Worm (Caenorhabditis elegans) whole organism, mixed stage, embryonic: ENCODE results near the gene srd-40.

Experiments
- ceh-39 ChIP-seq: fragments of 150-350 bp; optimal IDR thresholded peaks from 2 replicates; lab custom pipeline; 2014; ENCODE audit warnings: missing biosample characterization, missing genetic modification characterization
- ces-1 ChIP-seq: fragments of 150-350 bp; optimal IDR thresholded peaks from 2 replicates; lab custom pipeline; 2014; ENCODE audit warnings: missing biosample characterization, missing genetic modification reagents, missing genetic modification characterization
- drap-1 ChIP-seq: fragments of 200-800 bp; sonication (Bioruptor generic); optimal IDR thresholded peaks from 3 replicates; lab custom pipeline; 2018; ENCODE audit warnings: mild to moderate bottlenecking, missing genetic modification characterization, missing compliant biosample characterization
- elt-3 ChIP-seq: fragments of 150-350 bp; optimal IDR thresholded peaks from 2 replicates; lab custom pipeline; 2014; ENCODE audit warnings: missing biosample characterization, missing genetic modification characterization
- nhr-12 ChIP-seq: fragments of 150-350 bp; optimal IDR thresholded peaks from 2 replicates; lab custom pipeline; 2014; ENCODE audit warnings: missing biosample characterization, missing genetic modification characterization
- nhr-237 ChIP-seq: fragments of 150-350 bp; optimal IDR thresholded peaks from 2 replicates; lab custom pipeline; 2014; ENCODE audit warnings: missing biosample characterization, missing genetic modification characterization
- nhr-28 ChIP-seq: fragments of 150-350 bp; optimal IDR thresholded peaks from 2 replicates; lab custom pipeline; 2014; ENCODE audit warnings: missing biosample characterization, missing genetic modification characterization
- pha-4 ChIP-seq: fragments of 150-350 bp; optimal IDR thresholded peaks from 2 replicates; lab custom pipeline; 2018; ENCODE audit warnings: missing biosample characterization, missing genetic modification reagents, missing genetic modification characterization
- sem-2 ChIP-seq: fragments of 200-800 bp; sonication (Bioruptor generic); optimal IDR thresholded peaks from 2 replicates; lab custom pipeline; 2018; ENCODE audit warnings: mild to moderate bottlenecking, missing genetic modification characterization, missing compliant biosample characterization
- snpc-4 ChIP-seq: fragments of 150-350 bp; optimal IDR thresholded peaks from 2 replicates; lab custom pipeline; 2014; ENCODE audit warnings: missing biosample characterization, missing genetic modification characterization
- sptf-1 ChIP-seq: sonication (generic microtip); optimal IDR thresholded peaks from 2 replicates; lab custom pipeline; 2017; ENCODE audit warnings: mild to moderate bottlenecking, missing genetic modification characterization, moderate library complexity, missing compliant biosample characterization
- unc-39 ChIP-seq: fragments of 150-350 bp; optimal IDR thresholded peaks from 2 replicates; lab custom pipeline; 2014; ENCODE audit warnings: missing biosample characterization, missing genetic modification characterization
- unc-62 ChIP-seq: fragments of 150-350 bp; optimal IDR thresholded peaks from 2 replicates; lab custom pipeline; 2014; ENCODE audit warnings: missing biosample characterization, missing genetic modification reagents, missing genetic modification characterization

DNA sequence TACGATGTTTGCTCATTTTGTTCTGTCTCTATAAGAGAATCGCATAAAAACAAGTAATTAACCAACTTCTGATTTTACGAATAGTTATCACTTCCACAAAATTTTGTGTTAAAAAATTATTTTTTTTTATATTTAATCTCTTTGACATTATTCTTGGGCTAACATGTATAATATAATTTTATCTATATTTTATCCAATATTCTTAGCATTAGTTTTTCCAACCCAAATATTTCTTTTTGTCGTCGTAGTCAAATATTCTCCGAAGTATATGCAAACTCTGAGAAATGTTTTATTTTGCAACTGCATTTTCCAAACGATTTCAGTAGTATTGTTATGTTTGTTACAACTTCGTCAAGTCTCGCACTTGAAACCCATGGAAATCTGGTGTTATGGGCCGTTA, 9.9 kb downstream of the srd-40 start, which contains the start of gene srd-47:
- no peak for TF ChIP-seq ceh-39 (tag; lab: Kevin White, UChicago)
- TF ChIP-seq drap-1 (GFP tag; lab: Kevin White, UChicago): no peak
- TF ChIP-seq elt-3 (tag; lab: Kevin White, UChicago): no peak
- no peak for TF ChIP-seq nhr-28 (tag; lab: Kevin White, UChicago)
- TF ChIP-seq snpc-4 (tag; lab: Kevin White, UChicago): no peak
- no peak for TF ChIP-seq ces-1 (GFP tag; lab: Kevin White, UChicago)
- no peak for TF ChIP-seq unc-39
- no peak for TF ChIP-seq pha-4
- no peak for TF ChIP-seq nhr-237 (tag; lab: Kevin White, UChicago)
- TF ChIP-seq sptf-1 (tag; lab: Kevin White, UChicago): no peak
- TF ChIP-seq nhr-12 (tag; lab: Kevin White, UChicago): no peak
- TF ChIP-seq unc-62: no peak
- no peak for TF ChIP-seq sem-2 (GFP tag; lab: Kevin White, UChicago)
